Fruit fly (Drosophila melanogaster) whole organism, embryonic: ENCODE data around the gene CG32806.
A peak's percentile ranks its signal among the peaks of the same experiment; 100 is the strongest.

Experiments used
- B-H2 ChIP-seq: fragments of 200-800 bp; sonication (Bioruptor generic); optimal IDR thresholded peaks from 2 replicates; lab custom pipeline; 2018; ENCODE audit warnings: missing biosample characterization, mild to moderate bottlenecking, missing genetic modification characterization
- CG12659 ChIP-seq: fragments of 200-800 bp; sonication (Bioruptor generic); optimal IDR thresholded peaks from 3 replicates; lab custom pipeline; 2017; ENCODE audit warnings: mild to moderate bottlenecking, missing biosample characterization, missing genetic modification reagents, missing genetic modification characterization
- CG13287 ChIP-seq: fragments of 200-800 bp; sonication (Bioruptor generic); IDR thresholded peaks from 2 replicates; pipeline ENCODE4 v1.3.6; 2022; ENCODE audit warnings: missing biosample characterization, missing genetic modification characterization; ENCODE audit not compliant: partially characterized antibody
- CG14860 ChIP-seq: fragments of 200-800 bp; sonication (Bioruptor generic); IDR thresholded peaks from 3 replicates; pipeline ENCODE4 v1.3.6; 2022; ENCODE audit warnings: missing biosample characterization, missing genetic modification characterization; ENCODE audit not compliant: partially characterized antibody
- CG15514 ChIP-seq: fragments of 200-800 bp; sonication (Bioruptor generic); optimal IDR thresholded peaks from 3 replicates; lab custom pipeline; 2017; ENCODE audit warnings: missing biosample characterization, missing genetic modification characterization, mild to moderate bottlenecking, moderate library complexity, missing genetic modification reagents
- CG17802 ChIP-seq: fragments of 200-800 bp; sonication (Bioruptor generic); optimal IDR thresholded peaks from 2 replicates; lab custom pipeline; 2018; ENCODE audit warnings: missing biosample characterization, mild to moderate bottlenecking, missing genetic modification characterization, moderate library complexity
- CG2116 ChIP-seq: fragments of 200-800 bp; sonication (Bioruptor generic); optimal IDR thresholded peaks from 3 replicates; lab custom pipeline; 2018; ENCODE audit warnings: missing biosample characterization, mild to moderate bottlenecking, missing genetic modification characterization
- CG2202 ChIP-seq: fragments of 200-800 bp; sonication (Bioruptor generic); optimal IDR thresholded peaks from 2 replicates; lab custom pipeline; 2018; ENCODE audit warnings: missing biosample characterization, mild to moderate bottlenecking, missing genetic modification characterization
- CG6175 ChIP-seq: fragments of 200-800 bp; sonication (Bioruptor generic); IDR thresholded peaks from 3 replicates; pipeline ENCODE4 v1.3.6; 2022; ENCODE audit warnings: missing biosample characterization, missing genetic modification characterization
- CG8388 ChIP-seq: fragments of 200-800 bp; sonication (Bioruptor generic); optimal IDR thresholded peaks from 2 replicates; lab custom pipeline; 2019; ENCODE audit warnings: missing biosample characterization, mild to moderate bottlenecking, missing genetic modification characterization, moderate library complexity
- CTCF ChIP-seq: fragments of 200-800 bp; sonication (Bioruptor generic); optimal IDR thresholded peaks from 2 replicates; lab custom pipeline; 2017; ENCODE audit warnings: missing biosample characterization, mild to moderate bottlenecking, missing genetic modification characterization, moderate library complexity
- Dp ChIP-seq: fragments of 200-800 bp; sonication (Bioruptor generic); optimal IDR thresholded peaks from 2 replicates; lab custom pipeline; 2018; ENCODE audit warnings: missing biosample characterization, mild to moderate bottlenecking, missing genetic modification characterization, moderate library complexity
- E2f2 ChIP-seq: fragments of 200-800 bp; sonication (Bioruptor generic); IDR thresholded peaks from 2 replicates; pipeline ENCODE4 v1.3.6; 2022; ENCODE audit warnings: missing biosample characterization, missing genetic modification characterization
- HHEX ChIP-seq: fragments of 200-800 bp; sonication (Bioruptor generic); optimal IDR thresholded peaks from 3 replicates; lab custom pipeline; 2017; ENCODE audit warnings: missing biosample characterization, mild to moderate bottlenecking, missing genetic modification characterization, missing genetic modification reagents
- Med ChIP-seq: fragments of 200-800 bp; sonication (Bioruptor generic); peaks from one replicate; lab custom pipeline; 2016; ENCODE audit warnings: missing biosample characterization, missing genetic modification characterization, mild to moderate bottlenecking, inconsistent platforms, moderate library complexity
- NFAT ChIP-seq: fragments of 200-800 bp; sonication (Bioruptor generic); IDR thresholded peaks from 2 replicates; pipeline ENCODE4 v1.3.6; 2022; ENCODE audit warnings: missing biosample characterization, missing genetic modification characterization
- Sry-δ ChIP-seq: fragments of 200-800 bp; sonication (Bioruptor generic); optimal IDR thresholded peaks from 2 replicates; lab custom pipeline; 2016; ENCODE audit warnings: missing biosample characterization, missing genetic modification characterization
- exex ChIP-seq: fragments of 200-800 bp; sonication (Bioruptor generic); optimal IDR thresholded peaks from 4 replicates; lab custom pipeline; 2018; ENCODE audit warnings: missing biosample characterization, mild to moderate bottlenecking, missing genetic modification characterization, moderate library complexity
- fd3F ChIP-seq: fragments of 200-800 bp; sonication (Bioruptor generic); optimal IDR thresholded peaks from 2 replicates; lab custom pipeline; 2018; ENCODE audit warnings: missing biosample characterization, mild to moderate bottlenecking, missing genetic modification characterization, moderate library complexity
- gfzf ChIP-seq: fragments of 200-800 bp; sonication (Bioruptor generic); optimal IDR thresholded peaks from 2 replicates; lab custom pipeline; 2016; ENCODE audit warnings: missing biosample characterization, mild to moderate bottlenecking, missing genetic modification characterization, moderate library complexity
- hb ChIP-seq: fragments of 200-800 bp; sonication (Bioruptor generic); IDR thresholded peaks from 3 replicates; pipeline ENCODE4 v1.3.6; 2022; ENCODE audit warnings: missing biosample characterization, missing genetic modification characterization; ENCODE audit not compliant: partially characterized antibody
- ind ChIP-seq: fragments of 200-800 bp; sonication (Bioruptor generic); optimal IDR thresholded peaks from 3 replicates; lab custom pipeline; 2016; ENCODE audit warnings: missing biosample characterization, missing genetic modification characterization
- kay ChIP-seq: fragments of 200-800 bp; sonication (Bioruptor generic); optimal IDR thresholded peaks from 2 replicates; lab custom pipeline; 2016; ENCODE audit warnings: missing biosample characterization, missing genetic modification characterization
- mam ChIP-seq: fragments of 200-800 bp; sonication (Bioruptor generic); optimal IDR thresholded peaks from 3 replicates; lab custom pipeline; 2016; ENCODE audit warnings: missing biosample characterization, missing genetic modification characterization
- nau ChIP-seq: fragments of 200-800 bp; sonication (Bioruptor generic); optimal IDR thresholded peaks from 3 replicates; lab custom pipeline; 2017; ENCODE audit warnings: missing biosample characterization, mild to moderate bottlenecking, missing genetic modification characterization, missing genetic modification reagents
- nerfin-2 ChIP-seq: fragments of 200-800 bp; sonication (Bioruptor generic); IDR thresholded peaks from 2 replicates; pipeline ENCODE4 v1.3.6; 2022; ENCODE audit warnings: missing biosample characterization, missing genetic modification characterization; ENCODE audit not compliant: partially characterized antibody
- pita ChIP-seq: fragments of 200-800 bp; sonication (Bioruptor generic); optimal IDR thresholded peaks from 2 replicates; lab custom pipeline; 2017; ENCODE audit warnings: missing biosample characterization, mild to moderate bottlenecking, missing genetic modification characterization
- pzg ChIP-seq: fragments of 200-800 bp; sonication (Bioruptor generic); optimal IDR thresholded peaks from 3 replicates; lab custom pipeline; 2018; ENCODE audit warnings: missing biosample characterization, mild to moderate bottlenecking, missing genetic modification characterization, moderate library complexity
- salm ChIP-seq: fragments of 200-800 bp; sonication (Bioruptor generic); optimal IDR thresholded peaks from 2 replicates; lab custom pipeline; 2018; ENCODE audit warnings: missing biosample characterization, mild to moderate bottlenecking, missing genetic modification characterization
- stwl ChIP-seq: fragments of 200-800 bp; sonication (Bioruptor generic); optimal IDR thresholded peaks from 3 replicates; lab custom pipeline; 2018; ENCODE audit warnings: missing biosample characterization, mild to moderate bottlenecking, missing genetic modification characterization, moderate library complexity
- tio ChIP-seq: fragments of 200-800 bp; sonication (Bioruptor generic); optimal IDR thresholded peaks from 2 replicates; lab custom pipeline; 2017; ENCODE audit warnings: missing biosample characterization, missing genetic modification characterization, inconsistent platforms
- zen ChIP-seq: fragments of 200-800 bp; sonication (Bioruptor generic); optimal IDR thresholded peaks from 3 replicates; lab custom pipeline; 2018; ENCODE audit warnings: missing biosample characterization, mild to moderate bottlenecking, missing genetic modification characterization, moderate library complexity

The CG32806 gene

dm6 chrX:1819026-1819425, 29.7 kb downstream of the CG32806 start:
- TF ChIP-seq exex (tag; lab: Kevin White, UChicago): peak; percentile 30
- peak; percentile 0 for TF ChIP-seq Dp (GFP tag; lab: Kevin White, UChicago)
- peak; percentile 38 for TF ChIP-seq gfzf (GFP tag; lab: Kevin White, UChicago)
- TF ChIP-seq CTCF (GFP tag; lab: Kevin White, UChicago): peak; percentile 66
- TF ChIP-seq CG8388 (GFP tag; lab: Kevin White, UChicago): no peak
- TF ChIP-seq Med (GFP tag; lab: Kevin White, UChicago): peak; percentile 73
- peak; percentile 12; the same call in 1 of the 2 replicates for TF ChIP-seq CG13287
- TF ChIP-seq pita (GFP tag; lab: Kevin White, UChicago): peak; percentile 23
- TF ChIP-seq CG12659 (GFP tag; lab: Kevin White, UChicago): no peak
- TF ChIP-seq kay (GFP tag; lab: Kevin White, UChicago): peak; percentile 67
- TF ChIP-seq pzg (GFP tag; lab: Kevin White, UChicago): peak; percentile 6
- peak; percentile 31 for TF ChIP-seq zen (tag; lab: Kevin White, UChicago)
- TF ChIP-seq CG17802: peak; percentile 27
- peak; percentile 16 for TF ChIP-seq stwl (tag; lab: Kevin White, UChicago)
- TF ChIP-seq B-H2 (GFP tag; lab: Kevin White, UChicago): no peak
- no peak for TF ChIP-seq salm
- peak; percentile 24; the same call in 1 of the 2 replicates for TF ChIP-seq E2f2 (GFP tag; lab: Robert Waterston, UW)
- TF ChIP-seq CG14860: no peak
- 0 out of 2 replicates have a peak, but pooled peaks have one; percentile 6 for TF ChIP-seq NFAT (GFP tag; lab: Robert Waterston, UW)
- no peak for TF ChIP-seq tio (GFP tag; lab: Kevin White, UChicago)
- no peak for TF ChIP-seq CG6175
- TF ChIP-seq, all 482 proteins: peak for 14

- peak; percentile 12 for TF ChIP-seq Sry-δ (GFP tag; lab: Kevin White, UChicago)
- no peak for TF ChIP-seq ind (GFP tag; lab: Kevin White, UChicago)
- TF ChIP-seq, all 482 proteins: peak for 1
Observed at dm6 chrX:1820241-1820640, 30.9 kb downstream of the CG32806 start, which contains the start of gene CG14810. Gene CG14810, minus strand, starts transcription at chrX:1820341.

dm6 chrX:1821039-1821438, 31.7 kb downstream of the CG32806 start:
- TF ChIP-seq nerfin-2 (GFP tag; lab: Robert Waterston, UW): no peak
- peak; percentile 25 for TF ChIP-seq Med (GFP tag; lab: Kevin White, UChicago)
- TF ChIP-seq CG15514 (GFP tag; lab: Kevin White, UChicago): peak; percentile 20
- TF ChIP-seq Dp (GFP tag; lab: Kevin White, UChicago): peak; percentile 59
- TF ChIP-seq CTCF (GFP tag; lab: Kevin White, UChicago): peak; percentile 51
- no peak for TF ChIP-seq HHEX (GFP tag; lab: Kevin White, UChicago)
- peak; percentile 30 for TF ChIP-seq gfzf (GFP tag; lab: Kevin White, UChicago)
- peak; percentile 17 for TF ChIP-seq pita (GFP tag; lab: Kevin White, UChicago)
- TF ChIP-seq E2f2 (GFP tag; lab: Robert Waterston, UW): peak; percentile 68
- peak; percentile 24 for TF ChIP-seq pzg (GFP tag; lab: Kevin White, UChicago)
- no peak for TF ChIP-seq mam

dm6 chrX:1822281-1822680, 32.9 kb downstream of the CG32806 start, which contains the start of gene CG14811:
Gene CG14811, minus strand, starts transcription at chrX:1822381.
- TF ChIP-seq fd3F (GFP tag; lab: Kevin White, UChicago): no peak
- TF ChIP-seq CG2116 (GFP tag; lab: Kevin White, UChicago): no peak
- TF ChIP-seq nau (GFP tag; lab: Kevin White, UChicago): no peak
- peak; percentile 13 for TF ChIP-seq Sry-δ (GFP tag; lab: Kevin White, UChicago)
- no peak for TF ChIP-seq hb (GFP tag; lab: Robert Waterston, UW)
- no peak for TF ChIP-seq CG2202 (tag; lab: Kevin White, UChicago)
- peak; percentile 10 for TF ChIP-seq stwl (tag; lab: Kevin White, UChicago)
- TF ChIP-seq, all 482 proteins: peak for 2
